Worm (Caenorhabditis elegans): ENCODE data around the gene Y22D7AL.6.

DNA sequence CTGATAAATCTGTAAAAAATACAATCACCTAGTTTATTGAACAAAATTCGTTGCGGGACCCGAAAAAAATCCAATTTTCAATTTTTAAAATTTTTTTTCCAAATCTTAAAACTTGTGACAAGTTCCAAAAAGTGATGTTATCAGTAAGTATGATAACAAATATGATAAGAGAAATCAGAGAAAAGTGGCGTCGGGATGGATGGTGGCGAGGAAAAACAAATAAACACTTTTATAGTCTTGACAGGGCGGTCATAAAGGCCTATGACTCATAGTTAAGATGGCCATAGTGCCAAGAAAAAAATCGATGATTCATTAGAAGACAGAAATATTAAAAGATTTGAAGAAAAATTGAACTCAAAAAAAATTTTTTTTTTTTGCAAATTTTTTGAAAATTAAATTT is 2.0 kb upstream of the Y22D7AL.6 start:
- TF ChIP-seq zfp-3 (GFP tag; conservative IDR thresholded peaks at IDR 0.05) (no peak), nhr-237 (tag; optimal IDR thresholded peaks at IDR 0.05) (no peak), madf-5 (GFP tag; IDR thresholded peaks at IDR 0.05) (no peak), lir-3 (tag; optimal IDR thresholded peaks at IDR 0.05) (no peak), ZK546.5 (tag; optimal IDR thresholded peaks at IDR 0.05) (no peak), lin-38 (GFP tag; IDR thresholded peaks at IDR 0.05) (no peak), snpc-4 (tag; optimal IDR thresholded peaks at IDR 0.05) (no peak), ceh-82 (tag; optimal IDR thresholded peaks at IDR 0.05) (no peak)
